Fruit fly (Drosophila melanogaster): ENCODE measurements around the gene mRpS24.

Gene mRpS24

DNA sequence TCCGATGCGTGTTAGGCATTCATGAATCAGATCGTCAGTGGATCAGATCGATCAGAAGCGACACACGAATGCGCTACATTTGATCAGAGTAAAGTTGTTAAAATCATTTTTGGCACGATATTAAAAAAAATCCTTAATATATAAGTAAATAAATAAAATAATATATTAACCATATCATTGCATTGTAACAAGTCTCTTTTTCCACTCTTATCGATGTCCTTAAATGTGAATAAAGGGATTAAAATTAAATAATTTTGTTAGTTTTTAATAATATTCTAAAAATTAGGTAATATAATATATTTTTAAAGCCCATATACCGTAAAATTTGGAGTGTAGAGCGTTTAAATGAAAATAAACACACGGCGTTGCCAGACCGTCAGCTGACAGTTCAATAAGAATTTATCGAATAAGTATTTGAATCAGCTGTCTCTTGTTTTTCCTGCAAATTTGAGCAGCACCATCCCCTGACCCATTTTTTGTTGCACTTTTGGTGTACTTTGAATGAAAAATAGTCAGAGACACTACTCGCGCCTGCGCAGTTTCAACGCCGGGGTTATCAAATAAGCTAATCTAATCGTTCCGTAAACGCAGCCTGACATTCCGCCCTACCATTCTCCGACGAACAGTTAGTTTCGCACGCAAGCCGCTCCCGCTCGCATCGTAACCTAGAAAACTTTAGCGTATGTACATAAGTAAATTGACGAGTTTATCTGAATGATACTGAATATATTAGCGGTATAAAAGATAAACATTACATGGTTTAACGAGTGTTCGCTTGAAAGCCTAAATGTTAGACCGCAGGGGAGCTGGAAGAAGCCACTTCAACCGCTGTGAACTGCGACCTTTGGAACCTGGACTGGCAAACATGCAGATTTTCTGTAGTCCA is 11.2 kb downstream of the mRpS24 start, which contains the start of the genes p38a and CG6178 (continued):
- TF ChIP-seq CG8765 (GFP tag; IDR thresholded peaks at IDR 0.05) (peak; percentile 78), BEAF-32 (GFP tag; optimal IDR thresholded peaks at IDR 0.05) (peak; percentile 15), sr (GFP tag; IDR thresholded peaks at IDR 0.05) (peak; percentile 68; the same call in 2 of the 3 replicates), CG8089 (GFP tag; optimal IDR thresholded peaks at IDR 0.05) (no peak), run (tag; optimal IDR thresholded peaks at IDR 0.05) (peak; percentile 96), odd (GFP tag; optimal IDR thresholded peaks at IDR 0.05) (peak; percentile 96), CkIIα-i1 (GFP tag; IDR thresholded peaks at IDR 0.05) (peak; percentile 87; the same call in 1 of the 2 replicates), CG9437 (GFP tag; optimal IDR thresholded peaks at IDR 0.05) (peak; percentile 96), CG13123 (GFP tag; optimal IDR thresholded peaks at IDR 0.05) (peak; percentile 80), kni (GFP tag; optimal IDR thresholded peaks at IDR 0.05) (no peak), CG11456 (GFP tag; IDR thresholded peaks at IDR 0.05) (peak; percentile 96), CG6854 (GFP tag; optimal IDR thresholded peaks at IDR 0.05) (peak; percentile 96), C15 (GFP tag; IDR thresholded peaks at IDR 0.05) (peak; percentile 95), CG18476 (GFP tag; optimal IDR thresholded peaks at IDR 0.05) (peak; percentile 83), bcd (GFP tag; optimal IDR thresholded peaks at IDR 0.05) (peak; percentile 98), Hmx (GFP tag; optimal IDR thresholded peaks at IDR 0.05) (no peak), CG7271 (tag; optimal IDR thresholded peaks at IDR 0.05) (peak; percentile 52), MESR4 (GFP tag; optimal IDR thresholded peaks at IDR 0.05) (peak; percentile 5), crp (GFP tag; optimal IDR thresholded peaks at IDR 0.05) (peak; percentile 39 to 89), lov (optimal IDR thresholded peaks at IDR 0.05) (no peak), lov (GFP tag; IDR thresholded peaks at IDR 0.05) (peak; percentile 81; the same call in 2 of the 3 replicates), inv (GFP tag; IDR thresholded peaks at IDR 0.05; ENCODE audit: partially characterized antibody) (no peak), CG18011 (GFP tag; optimal IDR thresholded peaks at IDR 0.05) (peak; percentile 78), btn (GFP tag; optimal IDR thresholded peaks at IDR 0.05) (no peak), ash1 (GFP tag; optimal IDR thresholded peaks at IDR 0.05) (peak; percentile 48), Dp (GFP tag; optimal IDR thresholded peaks at IDR 0.05) (peak; percentile 59), lmd (GFP tag; IDR thresholded peaks at IDR 0.05) (peak; percentile 98), CG15011 (GFP tag; optimal IDR thresholded peaks at IDR 0.05) (peak; percentile 78), bsh (GFP tag; optimal IDR thresholded peaks at IDR 0.05) (peak; percentile 94 to 97), CG1233 (GFP tag; optimal IDR thresholded peaks at IDR 0.05) (peak; percentile 97), tx (GFP tag; optimal IDR thresholded peaks at IDR 0.05) (peak; percentile 65), CG6791 (GFP tag; IDR thresholded peaks at IDR 0.05; ENCODE audit: partially characterized antibody) (0 out of 3 replicates have a peak, but pooled peaks have one; percentile 51), CG2199 (GFP tag; IDR thresholded peaks at IDR 0.05) (peak; percentile 92), Fer1 (GFP tag; optimal IDR thresholded peaks at IDR 0.05) (peak; percentile 97), lola (GFP tag; optimal IDR thresholded peaks at IDR 0.05) (peak in 1 of 3 experiments; percentile 94), trh (GFP tag; optimal IDR thresholded peaks at IDR 0.05) (peak; percentile 84), unc-4 (GFP tag; IDR thresholded peaks at IDR 0.05; ENCODE audit: partially characterized antibody) (no peak), gcm2 (GFP tag; optimal IDR thresholded peaks at IDR 0.05) (no peak), CG6765 (GFP tag; optimal IDR thresholded peaks at IDR 0.05) (peak; percentile 95), CG4404 (GFP tag; IDR thresholded peaks at IDR 0.05) (peak; percentile 88), pnt (GFP tag; optimal IDR thresholded peaks at IDR 0.05) (peak; percentile 53), maf-S (GFP tag; optimal IDR thresholded peaks at IDR 0.05) (peak; percentile 1), gem (tag; optimal IDR thresholded peaks at IDR 0.05) (peak; percentile 99), B-H1 (GFP tag; IDR thresholded peaks at IDR 0.05) (peak; percentile 95), Opbp (GFP tag; IDR thresholded peaks at IDR 0.05; ENCODE audit: partially characterized antibody) (no peak), CG14050 (GFP tag; IDR thresholded peaks at IDR 0.05) (peak; percentile 96), ara (GFP tag; IDR thresholded peaks at IDR 0.05) (peak; percentile 88), PHDP (tag; optimal IDR thresholded peaks at IDR 0.05) (peak; percentile 98)
